Fruit fly (Drosophila melanogaster): ENCODE results near the gene Gr89a.

dm6 chr3R:16541293-16541692 lies 42.5 kb upstream of the Gr89a start:
- TF ChIP-seq usp (GFP tag; optimal IDR thresholded peaks at IDR 0.05) (no peak), Sp1 (GFP tag; optimal IDR thresholded peaks at IDR 0.05) (no peak), CG32264 (GFP tag; optimal IDR thresholded peaks at IDR 0.05) (no peak), psq (GFP tag; optimal IDR thresholded peaks at IDR 0.05) (no peak), foxo (GFP tag; optimal IDR thresholded peaks at IDR 0.05) (no peak), dl (GFP tag; optimal IDR thresholded peaks at IDR 0.05; ENCODE audit: insufficient read depth in 1 of 2, partially characterized antibody in 2 of 2) (no peak)

Measured in whole organism, wandering third instar larva.